Fruit fly (Drosophila melanogaster): ENCODE measurements around the gene IFT43.

DNA sequence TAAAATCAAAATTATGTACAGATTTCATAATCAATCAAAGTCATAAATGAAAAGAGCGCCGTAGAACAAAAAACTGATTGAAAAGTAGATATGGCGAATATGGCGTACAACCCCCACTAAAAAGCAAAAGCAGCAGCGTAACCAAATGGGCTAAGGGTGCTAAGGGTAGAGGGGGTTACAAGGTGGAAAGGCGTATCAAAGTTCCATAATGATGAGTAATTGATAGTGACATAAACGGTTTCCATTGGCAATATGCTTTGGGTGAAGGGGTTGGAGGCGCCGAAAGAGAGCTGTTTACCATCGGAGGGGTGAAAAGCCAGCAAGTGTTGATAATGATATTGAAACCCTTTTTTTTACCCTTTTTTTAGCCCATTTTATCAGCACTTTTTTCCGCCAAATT lies 22.5 kb downstream of the IFT43 start:
- no peak for TF ChIP-seq Sin3A (optimal IDR thresholded peaks at IDR 0.05)
- TF ChIP-seq h (optimal IDR thresholded peaks at IDR 0.05) = no peak
- TF ChIP-seq psq (optimal IDR thresholded peaks at IDR 0.05) = no peak
- no peak for TF ChIP-seq ttk (optimal IDR thresholded peaks at IDR 0.05)
